Worm (Caenorhabditis elegans) whole organism, early embryonic: ENCODE data around the gene ztf-25.
"Not testable (repeated sequence)": the region's sequence is repeated elsewhere in the genome, so short reads cannot be mapped to it uniquely, and the experiment has no call there.

Experiments used
- F13C5.2 ChIP-seq: sonication (generic microtip); optimal IDR thresholded peaks from 2 replicates; lab custom pipeline; 2017; ENCODE audit warnings: mild to moderate bottlenecking, missing genetic modification characterization, inconsistent platforms, missing compliant biosample characterization
- aly-1 ChIP-seq: sonication (generic microtip); optimal IDR thresholded peaks from 2 replicates; lab custom pipeline; 2016; ENCODE audit warnings: missing genetic modification characterization, missing compliant biosample characterization
- ama-1 ChIP-seq: fragments of 150-350 bp; optimal IDR thresholded peaks from 2 replicates; lab custom pipeline; 2014

ce11 chrV:17584352-17584843 is 17.2 kb upstream of the ztf-25 start, which contains the start of gene fbxa-133:
- not testable (repeated sequence) for TF ChIP-seq aly-1; F13C5.2 (tag; lab: Kevin White, UChicago); ama-1 (lab: Kevin White, UChicago)
